Worm (Caenorhabditis elegans): ENCODE results near the gene T02G5.14.
A peak's percentile ranks its signal among the peaks of the same experiment; 100 is the strongest.

DNA sequence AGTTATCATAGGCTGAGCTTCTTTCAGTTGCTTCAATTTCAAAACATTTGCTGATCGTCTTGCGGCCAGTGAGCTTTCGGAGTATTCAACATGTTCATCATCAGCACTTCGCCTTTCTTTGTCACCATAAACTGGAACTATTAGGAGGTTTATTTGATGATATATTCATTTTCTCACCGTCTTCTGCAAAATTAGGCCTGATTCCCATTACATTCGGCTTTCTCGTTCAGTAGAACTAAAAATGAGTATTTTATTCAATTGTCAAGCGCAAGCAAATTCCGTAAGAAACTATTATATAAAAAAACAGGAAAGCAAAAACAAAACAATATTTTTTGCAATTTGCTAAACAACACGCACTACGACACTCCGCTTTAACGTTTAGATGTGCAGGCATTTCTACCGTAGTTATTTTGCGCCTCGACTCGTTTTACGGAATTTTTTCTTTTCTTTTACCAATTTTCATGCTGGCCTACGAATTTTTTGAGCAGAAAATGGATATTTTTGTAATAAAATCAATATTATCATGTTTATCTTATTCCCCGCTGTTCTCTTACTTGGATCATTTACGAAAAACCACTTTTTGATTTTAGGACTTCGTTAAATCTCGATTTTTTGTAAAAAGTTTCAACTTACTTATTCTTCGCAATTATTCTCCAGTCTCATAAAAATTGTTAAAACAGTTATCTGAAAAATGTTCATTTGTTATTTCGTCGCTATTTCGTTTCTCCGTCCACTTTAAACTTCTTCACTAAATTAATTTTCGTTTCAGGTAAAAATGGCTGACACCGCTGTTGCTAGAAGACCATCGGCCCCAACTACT is 20.9 kb downstream of the T02G5.14 start, which contains the start of the genes farl-11 and rpl-33:
- TF ChIP-seq tlf-1 (GFP tag; optimal IDR thresholded peaks at IDR 0.05): no peak
- no peak for TF ChIP-seq F57C9.4 (tag; optimal IDR thresholded peaks at IDR 0.05)
- no peak for TF ChIP-seq unc-62 (GFP tag; optimal IDR thresholded peaks at IDR 0.05)
- TF ChIP-seq D2030.7 (GFP tag; IDR thresholded peaks at IDR 0.05): no peak
- no peak for TF ChIP-seq snpc-4 (GFP tag; optimal IDR thresholded peaks at IDR 0.05)
- peak in 3 of 4 experiments; percentile 33 to 65 (median 33) for TF ChIP-seq snpc-4 (tag; optimal IDR thresholded peaks at IDR 0.05)
- TF ChIP-seq ama-1 (optimal IDR thresholded peaks at IDR 0.05): no peak
- TF ChIP-seq ama-1 (GFP tag; optimal IDR thresholded peaks at IDR 0.05): no peak
